Worm (Caenorhabditis elegans): Measurements from ENCODE around the gene fbxc-30.

ce11 chrII:875739-876138 is 41.7 kb upstream of the fbxc-30 start:
- TF ChIP-seq nfya-1 (tag; optimal IDR thresholded peaks at IDR 0.05; ENCODE audit: insufficient read depth) (no peak), nhr-23 (tag; optimal IDR thresholded peaks at IDR 0.05) (no peak), elt-2 (tag; optimal IDR thresholded peaks at IDR 0.05) (no peak)

All from whole organism, L3 larva.